Fruit fly (Drosophila melanogaster) S2 (cell line): ENCODE data around the gene CG13039.

Source experiments
- CG8478 ChIP-seq: fragments of >200 bp; optimal IDR thresholded peaks from 2 replicates; lab custom pipeline; 2018
- CTCF ChIP-seq, 2 experiments: fragments of >200 bp; optimal IDR thresholded peaks; 2 replicates each; lab custom pipeline; 2018

dm6 chr3L:16347914-16348313 lies 21.4 kb upstream of the CG13039 start, which contains the start of gene mRpS34:
- TF ChIP-seq CTCF (optimal IDR thresholded peaks at IDR 0.05; lab: Kevin White, UChicago) (no peak), CG8478 (no peak)
